Worm (Caenorhabditis elegans) whole organism, L3 larva: ENCODE results near the gene let-721.

Source experiments
- ama-1 ChIP-seq: fragments of 150-350 bp; optimal IDR thresholded peaks from 2 replicates; lab custom pipeline; 2018
- nfya-1 ChIP-seq: sonication (generic microtip); optimal IDR thresholded peaks from 2 replicates; lab custom pipeline; 2017; ENCODE audit warnings: missing genetic modification characterization, mild to moderate bottlenecking, missing compliant biosample characterization, antibody characterized with exemption, moderate library complexity; ENCODE audit not compliant: insufficient read depth
- nhr-11 ChIP-seq: fragments of 150-350 bp; optimal IDR thresholded peaks from 2 replicates; lab custom pipeline; 2014; ENCODE audit warnings: missing biosample characterization, missing genetic modification characterization

ce11 chrIII:6402810-6403209 is 43.9 kb downstream of the let-721 start:
- TF ChIP-seq ama-1 (lab: Kevin White, UChicago) = no peak
- no peak for TF ChIP-seq nhr-11 (tag; lab: Kevin White, UChicago)
- no peak for TF ChIP-seq nfya-1 (tag; lab: Kevin White, UChicago)
